Fruit fly (Drosophila melanogaster): ENCODE measurements around the gene CG15578.
"Not testable (repeated sequence)": the region's sequence is repeated elsewhere in the genome, so short reads cannot be mapped to it uniquely, and the experiment has no call there.

CG15578 gene

dm6 chrX:4319240-4319639, 41.5 kb upstream of the CG15578 start, which contains the start of gene NO66:
NO66 (plus strand) TSS chrX:4319438.
- TF ChIP-seq CG3995 (GFP tag; optimal IDR thresholded peaks at IDR 0.05) (peak; percentile 77), CG32532 (GFP tag; IDR thresholded peaks at IDR 0.05) (peak; percentile 25; the same call in 1 of the 2 replicates), Dref (GFP tag; IDR thresholded peaks at IDR 0.05) (peak; percentile 73), dm (GFP tag; optimal IDR thresholded peaks at IDR 0.05) (peak; percentile 22), crp (GFP tag; optimal IDR thresholded peaks at IDR 0.05) (peak in 1 of 2 experiments; percentile 0), CG34224 (GFP tag; IDR thresholded peaks at IDR 0.05; ENCODE audit: partially characterized antibody) (0 out of 3 replicates have a peak, but pooled peaks have one; percentile 21), cwo (GFP tag; optimal IDR thresholded peaks at IDR 0.05) (peak; percentile 47), CG13287 (GFP tag; IDR thresholded peaks at IDR 0.05; ENCODE audit: partially characterized antibody) (peak; percentile 57; the same call in 1 of the 2 replicates), vvl (GFP tag; IDR thresholded peaks at IDR 0.05) (peak; percentile 20; the same call in 1 of the 2 replicates), Dll (GFP tag; IDR thresholded peaks at IDR 0.05; ENCODE audit: partially characterized antibody) (0 out of 4 replicates have a peak, but pooled peaks have one; percentile 34), Gug (GFP tag; IDR thresholded peaks at IDR 0.05) (peak; percentile 15; the same call in 1 of the 4 replicates), Scr (GFP tag; IDR thresholded peaks at IDR 0.05; ENCODE audit: partially characterized antibody) (peak; percentile 58), BEAF-32 (GFP tag; optimal IDR thresholded peaks at IDR 0.05) (peak; percentile 55), CG8290 (tag; optimal IDR thresholded peaks at IDR 0.05) (peak in 1 of 2 experiments; percentile 27), Bgb (GFP tag; IDR thresholded peaks at IDR 0.05; ENCODE audit: partially characterized antibody) (peak; percentile 52), pzg (GFP tag; optimal IDR thresholded peaks at IDR 0.05) (peak; percentile 31), MBD-R2 (GFP tag; IDR thresholded peaks at IDR 0.05) (peak; percentile 51), bbx (GFP tag; IDR thresholded peaks at IDR 0.05; ENCODE audit: partially characterized antibody) (peak; percentile 63), knrl (GFP tag; IDR thresholded peaks at IDR 0.05; ENCODE audit: partially characterized antibody) (peak; percentile 19; the same call in 1 of the 3 replicates), tgo (GFP tag; IDR thresholded peaks at IDR 0.05) (peak; percentile 16; the same call in 1 of the 3 replicates), Sry-δ (GFP tag; optimal IDR thresholded peaks at IDR 0.05) (peak; percentile 1), CG9932 (GFP tag; IDR thresholded peaks at IDR 0.05) (peak; percentile 41; the same call in 1 of the 2 replicates), HLH4C (GFP tag; IDR thresholded peaks at IDR 0.05; ENCODE audit: partially characterized antibody) (0 out of 3 replicates have a peak, but pooled peaks have one; percentile 19), CG6689 (GFP tag; IDR thresholded peaks at IDR 0.05) (peak; percentile 87), slbo (GFP tag; IDR thresholded peaks at IDR 0.05) (peak; percentile 44; the same call in 1 of the 2 replicates), Rfx (GFP tag; IDR thresholded peaks at IDR 0.05) (peak; percentile 46; the same call in 1 of the 2 replicates), vnd (GFP tag; IDR thresholded peaks at IDR 0.05; ENCODE audit: partially characterized antibody) (0 out of 3 replicates have a peak, but pooled peaks have one; percentile 18), CG42726 (GFP tag; IDR thresholded peaks at IDR 0.05; ENCODE audit: partially characterized antibody) (0 out of 2 replicates have a peak, but pooled peaks have one; percentile 30), amos (GFP tag; IDR thresholded peaks at IDR 0.05; ENCODE audit: partially characterized antibody) (peak; percentile 58; the same call in 1 of the 2 replicates), E2f2 (GFP tag; IDR thresholded peaks at IDR 0.05) (peak; percentile 50), Dp (GFP tag; optimal IDR thresholded peaks at IDR 0.05) (peak; percentile 28), CG11456 (GFP tag; IDR thresholded peaks at IDR 0.05) (0 out of 3 replicates have a peak, but pooled peaks have one; percentile 42), prd (GFP tag; IDR thresholded peaks at IDR 0.05) (peak; percentile 16; the same call in 1 of the 3 replicates), CG16813 (GFP tag; IDR thresholded peaks at IDR 0.05; ENCODE audit: partially characterized antibody) (peak; percentile 43; the same call in 1 of the 3 replicates), row (GFP tag; IDR thresholded peaks at IDR 0.05) (peak; percentile 69), NFAT (GFP tag; IDR thresholded peaks at IDR 0.05) (peak; percentile 7; the same call in 1 of the 2 replicates), hbn (GFP tag; IDR thresholded peaks at IDR 0.05; ENCODE audit: partially characterized antibody) (0 out of 2 replicates have a peak, but pooled peaks have one; percentile 42)
- TF ChIP-seq CG8290 (GFP tag; optimal IDR thresholded peaks at IDR 0.05); prd (optimal IDR thresholded peaks at IDR 0.05): not testable (repeated sequence)

All from whole organism, embryonic.